Worm (Caenorhabditis elegans) whole organism, L1 larva: ENCODE measurements around the gene col-173.

Experiments
- aha-1 ChIP-seq: fragments of 150-350 bp; optimal IDR thresholded peaks from 2 replicates; lab custom pipeline; 2014; ENCODE audit warnings: missing biosample characterization, missing genetic modification characterization
- egl-27 ChIP-seq, 2 experiments: fragments of 150-350 bp in 1 of 2; sonication (generic microtip); optimal IDR thresholded peaks; 3 replicates each; lab custom pipeline; 2017 to 2018; ENCODE audit warnings: missing biosample characterization in 2 of 2, missing genetic modification characterization in 2 of 2, missing genetic modification reagents in 2 of 2
- nhr-28 ChIP-seq: fragments of 150-350 bp; optimal IDR thresholded peaks from 2 replicates; lab custom pipeline; 2014; ENCODE audit warnings: missing biosample characterization, missing genetic modification characterization
- nhr-77 ChIP-seq: fragments of 150-350 bp; optimal IDR thresholded peaks from 2 replicates; lab custom pipeline; 2014; ENCODE audit warnings: missing biosample characterization, missing genetic modification characterization
- pax-3 ChIP-seq: fragments of 200-800 bp; sonication (Bioruptor generic); optimal IDR thresholded peaks from 2 replicates; lab custom pipeline; 2018; ENCODE audit warnings: mild to moderate bottlenecking, missing genetic modification characterization, moderate library complexity, missing compliant biosample characterization
- snpc-4 ChIP-seq: fragments of 150-350 bp; optimal IDR thresholded peaks from 2 replicates; lab custom pipeline; 2014; ENCODE audit warnings: missing biosample characterization, missing genetic modification characterization

- TF ChIP-seq nhr-28 (tag; lab: Kevin White, UChicago) (no peak), pax-3 (tag; lab: Kevin White, UChicago) (no peak), nhr-77 (tag; lab: Kevin White, UChicago) (no peak), aha-1 (no peak), egl-27 (tag; optimal IDR thresholded peaks at IDR 0.05; lab: Kevin White, UChicago) (no peak), snpc-4 (tag; lab: Kevin White, UChicago) (no peak)
These were observed 28.2 kb upstream of the col-173 start for ce11 chrX:6905581-6905980.
